Fruit fly (Drosophila melanogaster): ENCODE data around the gene Rh6.

- no peak for TF ChIP-seq CG1620 (GFP tag; optimal IDR thresholded peaks at IDR 0.05)
- no peak for TF ChIP-seq CG7045 (GFP tag; optimal IDR thresholded peaks at IDR 0.05)
- TF ChIP-seq Clk (GFP tag; optimal IDR thresholded peaks at IDR 0.05), result no peak
- TF ChIP-seq toe (GFP tag; optimal IDR thresholded peaks at IDR 0.05), result no peak
- no peak for TF ChIP-seq kay (GFP tag; ENCODE audit: borderline replicate concordance)
- no peak for TF ChIP-seq cnc (optimal IDR thresholded peaks at IDR 0.05)
- TF ChIP-seq tj (GFP tag; optimal IDR thresholded peaks at IDR 0.05), result no peak
- no peak for TF ChIP-seq pad (GFP tag; optimal IDR thresholded peaks at IDR 0.05)
Measured at dm6 chr3R:15471742-15472141, 11.2 kb upstream of the Rh6 start.
